Worm (Caenorhabditis elegans): ENCODE data around the gene F16B12.4.

The F16B12.4 gene

ce11 chrX:14101986-14102385 lies 3.5 kb upstream of the F16B12.4 start, which contains the start of gene F16B12.6:
Gene F16B12.6, plus strand, starts transcription at chrX:14102316.
- TF ChIP-seq nhr-237 (tag; optimal IDR thresholded peaks at IDR 0.05) (peak; percentile 57), pha-4 (tag; optimal IDR thresholded peaks at IDR 0.05) (peak; percentile 93), mls-2 (tag; optimal IDR thresholded peaks at IDR 0.05) (peak; percentile 26), nhr-76 (tag; optimal IDR thresholded peaks at IDR 0.05) (no peak), unc-62 (GFP tag; optimal IDR thresholded peaks at IDR 0.05) (peak; percentile 52), nhr-2 (tag; optimal IDR thresholded peaks at IDR 0.05) (peak; percentile 58), unc-120 (tag; optimal IDR thresholded peaks at IDR 0.05; ENCODE audit: poor library complexity, severe bottlenecking) (peak; percentile 32), tbx-8 (GFP tag; optimal IDR thresholded peaks at IDR 0.05) (peak; percentile 26), drap-1 (GFP tag; optimal IDR thresholded peaks at IDR 0.05) (peak; percentile 15), nhr-12 (tag; optimal IDR thresholded peaks at IDR 0.05) (no peak), sptf-1 (tag; optimal IDR thresholded peaks at IDR 0.05) (peak; percentile 65), lin-32 (GFP tag; optimal IDR thresholded peaks at IDR 0.05) (no peak), ceh-39 (tag; optimal IDR thresholded peaks at IDR 0.05) (peak; percentile 94), elt-3 (tag; optimal IDR thresholded peaks at IDR 0.05) (no peak), ces-1 (GFP tag; optimal IDR thresholded peaks at IDR 0.05) (peak; percentile 39), M03D4.4 (tag; optimal IDR thresholded peaks at IDR 0.05) (peak; percentile 21), elt-1 (tag; optimal IDR thresholded peaks at IDR 0.05; ENCODE audit: borderline replicate concordance, insufficient read depth) (no peak), sem-2 (GFP tag; optimal IDR thresholded peaks at IDR 0.05) (no peak), lsy-2 (tag; optimal IDR thresholded peaks at IDR 0.05) (peak; percentile 72), lin-13 (tag; optimal IDR thresholded peaks at IDR 0.05) (peak; percentile 87), hlh-1 (tag; optimal IDR thresholded peaks at IDR 0.05) (peak; percentile 75), mep-1 (tag; optimal IDR thresholded peaks at IDR 0.05) (peak; percentile 86), blmp-1 (tag; optimal IDR thresholded peaks at IDR 0.05) (no peak)

DNA sequence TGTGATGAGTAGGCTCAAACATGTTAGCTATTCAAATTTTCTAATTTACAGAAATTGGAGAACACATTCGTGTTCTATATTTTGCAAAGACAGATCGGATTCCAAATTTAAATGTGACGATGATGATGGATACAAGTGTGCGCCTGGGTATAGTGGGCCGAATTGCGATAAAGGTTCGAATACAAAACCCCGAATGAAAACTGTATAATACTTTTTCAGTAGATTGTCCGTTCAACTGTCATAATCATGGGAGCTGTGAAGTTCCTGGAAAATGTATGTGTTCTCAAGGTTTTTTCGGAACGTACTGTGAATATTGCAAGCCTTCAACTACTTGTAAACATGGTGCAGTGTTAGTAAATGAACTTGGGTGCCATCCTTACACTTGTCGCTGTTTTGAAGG lies 7.5 kb downstream of the F16B12.4 start:
- no peak for TF ChIP-seq ceh-83 (GFP tag; optimal IDR thresholded peaks at IDR 0.05)
- no peak for TF ChIP-seq ztf-11 (tag; optimal IDR thresholded peaks at IDR 0.05)
- TF ChIP-seq ham-2 (GFP tag; optimal IDR thresholded peaks at IDR 0.05), result no peak

- TF ChIP-seq unc-120 (tag; optimal IDR thresholded peaks at IDR 0.05; ENCODE audit: poor library complexity, severe bottlenecking) (no peak), pha-4 (tag; optimal IDR thresholded peaks at IDR 0.05) (no peak), elt-3 (tag; optimal IDR thresholded peaks at IDR 0.05) (no peak), blmp-1 (tag; optimal IDR thresholded peaks at IDR 0.05) (no peak), flh-1 (GFP tag; optimal IDR thresholded peaks at IDR 0.05) (no peak), unc-62 (GFP tag; optimal IDR thresholded peaks at IDR 0.05) (no peak), lin-13 (tag; optimal IDR thresholded peaks at IDR 0.05) (no peak), lsy-2 (tag; optimal IDR thresholded peaks at IDR 0.05) (no peak), nhr-28 (tag; optimal IDR thresholded peaks at IDR 0.05) (no peak), nhr-2 (tag; optimal IDR thresholded peaks at IDR 0.05) (no peak), snpc-4 (tag; optimal IDR thresholded peaks at IDR 0.05) (no peak)
Observed at ce11 chrX:14090089-14090488, 8.4 kb downstream of the F16B12.4 start, which contains the start of gene dsl-4. Gene dsl-4, plus strand, starts transcription at chrX:14090389.

DNA sequence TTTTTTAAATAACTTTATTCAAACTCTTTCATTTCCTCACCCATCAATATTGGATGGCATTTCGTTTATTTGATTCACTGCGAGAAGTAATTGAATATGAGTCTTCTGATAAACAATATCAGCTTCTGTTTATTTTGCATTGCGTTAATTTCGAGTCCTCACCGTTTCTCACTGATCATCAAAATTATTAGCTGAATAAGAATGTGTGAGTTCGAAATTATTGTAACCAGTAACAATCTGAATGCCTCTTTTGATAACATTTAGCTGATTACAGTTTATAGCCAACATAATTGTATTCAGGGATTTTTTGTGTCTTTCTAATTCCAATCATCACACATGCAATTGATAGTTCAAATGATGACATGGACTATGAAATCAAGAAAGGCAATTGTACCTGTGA lies 13.3 kb downstream of the F16B12.4 start, which contains the start of gene F16B12.1:
TSS of gene F16B12.1 (plus strand) at position 301 of the 400 bp plus-strand sequence.
- TF ChIP-seq nhr-76 (tag; optimal IDR thresholded peaks at IDR 0.05) (no peak), ham-2 (GFP tag; optimal IDR thresholded peaks at IDR 0.05) (no peak), ztf-11 (tag; optimal IDR thresholded peaks at IDR 0.05) (no peak), nhr-12 (tag; optimal IDR thresholded peaks at IDR 0.05) (no peak), mls-2 (tag; optimal IDR thresholded peaks at IDR 0.05) (no peak)

ce11 chrX:14084230-14084629 lies 14.2 kb downstream of the F16B12.4 start, which contains the start of gene C33G3.6:
Gene C33G3.6, minus strand, starts transcription at chrX:14084330.
- TF ChIP-seq hlh-1 (tag; optimal IDR thresholded peaks at IDR 0.05) (peak; percentile 16), unc-120 (tag; optimal IDR thresholded peaks at IDR 0.05; ENCODE audit: poor library complexity, severe bottlenecking) (no peak), drap-1 (GFP tag; optimal IDR thresholded peaks at IDR 0.05) (no peak)

DNA sequence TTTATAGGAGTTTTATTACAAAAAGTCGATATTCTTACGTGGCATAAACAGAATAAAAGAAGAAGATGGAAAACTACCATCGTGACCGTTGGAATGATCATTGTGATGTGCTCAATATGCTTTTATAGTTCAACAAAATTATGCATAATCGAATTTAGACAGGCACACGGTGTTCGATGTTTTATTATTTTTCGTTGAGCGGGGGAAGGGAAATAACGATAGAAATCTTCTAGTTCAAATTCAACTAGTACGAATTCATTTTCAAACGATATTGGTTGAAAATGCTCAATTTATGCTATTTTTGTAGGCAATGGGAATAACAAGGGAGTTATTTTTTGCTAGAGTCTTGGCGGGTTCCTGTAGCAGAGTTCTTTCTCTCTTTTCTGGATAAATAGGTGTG lies 19.9 kb downstream of the F16B12.4 start, which contains the start of gene C33G3.5:
TSS of gene C33G3.5 (minus strand) at position 101 of the 400 bp plus-strand sequence.
- TF ChIP-seq nhr-12 (tag; optimal IDR thresholded peaks at IDR 0.05) (no peak), M03D4.4 (tag; optimal IDR thresholded peaks at IDR 0.05) (no peak), nhr-237 (tag; optimal IDR thresholded peaks at IDR 0.05) (no peak), ceh-43 (GFP tag; optimal IDR thresholded peaks at IDR 0.05) (no peak), zip-8 (tag; optimal IDR thresholded peaks at IDR 0.05) (no peak), elt-3 (tag; optimal IDR thresholded peaks at IDR 0.05) (no peak), bed-3 (GFP tag; optimal IDR thresholded peaks at IDR 0.05) (no peak), blmp-1 (tag; optimal IDR thresholded peaks at IDR 0.05) (no peak), elt-1 (tag; optimal IDR thresholded peaks at IDR 0.05; ENCODE audit: borderline replicate concordance, insufficient read depth) (no peak), mab-5 (tag; optimal IDR thresholded peaks at IDR 0.05) (no peak)

Measured in whole organism, mixed stage, embryonic.